Worm (Caenorhabditis elegans): ENCODE measurements around the gene Y51H7C.13.

The Y51H7C.13 gene

DNA sequence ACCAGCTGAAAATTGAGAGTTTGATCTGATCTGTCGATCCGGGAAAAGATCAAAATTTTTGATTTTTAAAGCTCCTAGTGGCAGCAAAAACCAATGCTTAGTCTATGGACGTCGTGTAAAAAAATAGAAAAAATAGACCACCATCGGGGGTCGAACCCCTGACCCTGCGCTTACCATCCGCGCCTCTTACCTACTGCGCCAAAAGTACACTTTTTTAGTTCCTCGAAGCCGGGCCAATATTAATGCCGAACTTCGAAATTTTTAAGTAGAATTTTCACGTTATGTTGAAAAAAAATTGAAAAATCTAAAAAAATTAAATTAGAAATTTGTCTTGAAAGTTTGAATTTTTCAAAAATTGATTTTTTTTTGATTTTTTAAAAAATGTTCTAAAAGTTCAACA, 11.6 kb upstream of the Y51H7C.13 start:
- no peak for TF ChIP-seq ztf-4 (tag; optimal IDR thresholded peaks at IDR 0.05)
- no peak for TF ChIP-seq nhr-23 (tag; optimal IDR thresholded peaks at IDR 0.05)
- TF ChIP-seq unc-39 (tag; optimal IDR thresholded peaks at IDR 0.05): no peak
- no peak for TF ChIP-seq nhr-76 (tag; optimal IDR thresholded peaks at IDR 0.05)
- no peak for TF ChIP-seq zag-1 (tag; optimal IDR thresholded peaks at IDR 0.05)
- TF ChIP-seq mdl-1 (tag; optimal IDR thresholded peaks at IDR 0.05): no peak
- no peak for TF ChIP-seq daf-12 (tag; optimal IDR thresholded peaks at IDR 0.05)
- no peak for TF ChIP-seq ZK546.5 (tag; optimal IDR thresholded peaks at IDR 0.05)
- TF ChIP-seq sea-2 (GFP tag; optimal IDR thresholded peaks at IDR 0.05): no peak
- no peak for TF ChIP-seq pqm-1 (tag; optimal IDR thresholded peaks at IDR 0.05)
- TF ChIP-seq elt-1 (tag; optimal IDR thresholded peaks at IDR 0.05): no peak
- TF ChIP-seq nhr-43 (tag; optimal IDR thresholded peaks at IDR 0.05; ENCODE audit: poor library complexity, severe bottlenecking): no peak
- no peak for TF ChIP-seq elt-2 (tag; optimal IDR thresholded peaks at IDR 0.05)
- no peak for TF ChIP-seq ceh-9 (tag; optimal IDR thresholded peaks at IDR 0.05)
- TF ChIP-seq ceh-82 (tag; optimal IDR thresholded peaks at IDR 0.05): no peak
- no peak for TF ChIP-seq nhr-237 (tag; optimal IDR thresholded peaks at IDR 0.05)
- TF ChIP-seq skn-1 (tag; optimal IDR thresholded peaks at IDR 0.05): no peak
- TF ChIP-seq nhr-12 (tag; optimal IDR thresholded peaks at IDR 0.05): no peak

ce11 chrII:1477295-1477694, 10.9 kb upstream of the Y51H7C.13 start:
- no peak for TF ChIP-seq fos-1 (tag; optimal IDR thresholded peaks at IDR 0.05)
- no peak for TF ChIP-seq ztf-4 (tag; optimal IDR thresholded peaks at IDR 0.05)
- no peak for TF ChIP-seq pha-4 (tag; optimal IDR thresholded peaks at IDR 0.05)
- no peak for TF ChIP-seq nhr-76 (tag; optimal IDR thresholded peaks at IDR 0.05)
- TF ChIP-seq mml-1 (tag; optimal IDR thresholded peaks at IDR 0.05): no peak
- TF ChIP-seq fkh-10 (GFP tag; optimal IDR thresholded peaks at IDR 0.05): no peak
- TF ChIP-seq fkh-2 (tag; optimal IDR thresholded peaks at IDR 0.05): no peak
- TF ChIP-seq ceh-16 (tag; optimal IDR thresholded peaks at IDR 0.05): no peak
- TF ChIP-seq lin-15B (tag; optimal IDR thresholded peaks at IDR 0.05): no peak
- no peak for TF ChIP-seq snpc-4 (tag; optimal IDR thresholded peaks at IDR 0.05)
- TF ChIP-seq unc-62 (GFP tag; optimal IDR thresholded peaks at IDR 0.05): no peak
- no peak for TF ChIP-seq skn-1 (tag; optimal IDR thresholded peaks at IDR 0.05)
- no peak for TF ChIP-seq zag-1 (tag; optimal IDR thresholded peaks at IDR 0.05)
- TF ChIP-seq nhr-25 (tag; optimal IDR thresholded peaks at IDR 0.05): no peak
- TF ChIP-seq ama-1 (optimal IDR thresholded peaks at IDR 0.05): no peak
- no peak for TF ChIP-seq lsy-12 (tag; optimal IDR thresholded peaks at IDR 0.05)

DNA sequence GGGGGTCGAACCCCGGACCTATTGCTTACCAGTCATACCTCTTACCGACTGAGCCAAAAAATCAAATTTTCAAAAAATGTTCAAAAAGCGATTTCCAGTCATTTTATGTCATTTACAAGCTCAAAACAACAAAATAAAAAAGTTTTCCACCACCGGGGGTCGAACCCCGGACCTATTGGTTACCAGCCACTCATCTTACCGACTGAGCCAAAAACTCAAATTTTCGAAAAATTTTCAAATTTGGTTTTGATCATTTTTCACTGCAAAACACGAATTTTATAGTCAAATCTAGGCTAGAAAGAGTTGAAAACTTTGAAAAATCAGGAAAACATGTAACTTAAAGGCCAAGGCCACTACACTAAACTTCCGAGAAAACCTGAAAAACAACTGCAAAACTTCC, 9.7 kb upstream of the Y51H7C.13 start:
- TF ChIP-seq unc-39 (tag; optimal IDR thresholded peaks at IDR 0.05) (no peak), elt-1 (tag; optimal IDR thresholded peaks at IDR 0.05) (no peak), ZK546.5 (tag; optimal IDR thresholded peaks at IDR 0.05) (no peak), ceh-9 (tag; optimal IDR thresholded peaks at IDR 0.05) (no peak), unc-62 (GFP tag; optimal IDR thresholded peaks at IDR 0.05) (no peak), ztf-11 (tag; optimal IDR thresholded peaks at IDR 0.05) (no peak), ceh-82 (tag; optimal IDR thresholded peaks at IDR 0.05) (no peak), nhr-28 (tag; optimal IDR thresholded peaks at IDR 0.05) (no peak), mml-1 (tag; optimal IDR thresholded peaks at IDR 0.05) (no peak), snpc-4 (tag; optimal IDR thresholded peaks at IDR 0.05) (no peak), daf-12 (tag; optimal IDR thresholded peaks at IDR 0.05) (no peak), mdl-1 (tag; optimal IDR thresholded peaks at IDR 0.05) (no peak), tbx-2 (tag; optimal IDR thresholded peaks at IDR 0.05) (no peak), ama-1 (optimal IDR thresholded peaks at IDR 0.05) (no peak), ceh-16 (tag; optimal IDR thresholded peaks at IDR 0.05) (no peak), nfya-1 (tag; optimal IDR thresholded peaks at IDR 0.05; ENCODE audit: insufficient read depth) (no peak)

ce11 chrII:1475328-1475727, 9.0 kb upstream of the Y51H7C.13 start:
- TF ChIP-seq pqm-1 (tag; optimal IDR thresholded peaks at IDR 0.05) (peak; percentile 50), unc-39 (tag; optimal IDR thresholded peaks at IDR 0.05) (no peak), tbx-2 (tag; optimal IDR thresholded peaks at IDR 0.05) (no peak), nhr-43 (tag; optimal IDR thresholded peaks at IDR 0.05; ENCODE audit: poor library complexity, severe bottlenecking) (no peak), elt-2 (tag; optimal IDR thresholded peaks at IDR 0.05) (peak; percentile 67)

DNA sequence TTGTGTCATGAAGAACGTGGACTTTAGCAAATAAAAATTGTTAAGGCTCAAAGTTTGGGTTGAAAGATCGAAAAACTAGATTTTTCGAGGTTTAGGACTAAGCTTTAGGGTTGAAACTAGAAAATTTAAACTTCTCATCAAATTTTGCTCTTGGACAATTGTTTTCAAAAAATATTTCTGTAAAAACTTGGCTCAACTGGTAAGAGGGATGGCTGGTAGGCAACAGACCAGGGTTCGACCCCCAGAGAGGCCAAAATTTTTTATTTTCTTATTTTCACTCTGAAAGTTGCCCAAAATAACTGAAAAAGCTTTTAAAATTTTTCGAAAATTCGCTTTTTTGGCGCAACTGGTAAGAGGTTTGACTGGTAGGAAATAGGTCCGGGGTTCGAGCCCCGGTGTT, 8.5 kb upstream of the Y51H7C.13 start:
- no peak for TF ChIP-seq mdl-1 (tag; optimal IDR thresholded peaks at IDR 0.05)
- TF ChIP-seq R02D3.7 (tag; optimal IDR thresholded peaks at IDR 0.05): no peak
- no peak for TF ChIP-seq fkh-10 (GFP tag; optimal IDR thresholded peaks at IDR 0.05)
- TF ChIP-seq fkh-2 (tag; optimal IDR thresholded peaks at IDR 0.05): no peak

Measured in whole organism, L3 larva.